Worm (Caenorhabditis elegans) whole organism, early embryonic: ENCODE measurements around the gene unc-82.

ENCODE experiments used
- B0310.2 ChIP-seq: sonication (generic microtip); optimal IDR thresholded peaks from 2 replicates; lab custom pipeline; 2016; ENCODE audit warnings: mild to moderate bottlenecking, missing genetic modification characterization, missing compliant biosample characterization
- F13C5.2 ChIP-seq: sonication (generic microtip); optimal IDR thresholded peaks from 2 replicates; lab custom pipeline; 2017; ENCODE audit warnings: mild to moderate bottlenecking, missing genetic modification characterization, inconsistent platforms, missing compliant biosample characterization
- aly-1 ChIP-seq: sonication (generic microtip); optimal IDR thresholded peaks from 2 replicates; lab custom pipeline; 2016; ENCODE audit warnings: missing genetic modification characterization, missing compliant biosample characterization
- ama-1 ChIP-seq: fragments of 150-350 bp; optimal IDR thresholded peaks from 2 replicates; lab custom pipeline; 2014
- ceh-13 ChIP-seq: fragments of 200-800 bp; sonication (Bioruptor generic); optimal IDR thresholded peaks from 2 replicates; lab custom pipeline; 2018; ENCODE audit warnings: mild to moderate bottlenecking, missing genetic modification characterization, missing compliant biosample characterization
- ceh-36 ChIP-seq: sonication (generic microtip); optimal IDR thresholded peaks from 2 replicates; lab custom pipeline; 2016; ENCODE audit warnings: missing genetic modification characterization, inconsistent platforms, missing compliant biosample characterization
- ets-7 ChIP-seq: sonication (generic microtip); optimal IDR thresholded peaks from 2 replicates; lab custom pipeline; 2016; ENCODE audit warnings: missing genotype, missing genetic modification characterization, missing compliant biosample characterization
- flt-1 ChIP-seq: fragments of 200-800 bp; sonication (Bioruptor generic); IDR thresholded peaks from 2 replicates; pipeline ENCODE4 v1.3.6; 2022; ENCODE audit warnings: missing genetic modification characterization, missing compliant biosample characterization
- hmbx-1 ChIP-seq: sonication (generic microtip); optimal IDR thresholded peaks from 2 replicates; lab custom pipeline; 2016; ENCODE audit warnings: mild to moderate bottlenecking, missing genetic modification characterization, missing compliant biosample characterization
- hmg-4 ChIP-seq: fragments of 200-800 bp; sonication (Bioruptor generic); optimal IDR thresholded peaks from 2 replicates; lab custom pipeline; 2018; ENCODE audit warnings: mild to moderate bottlenecking, missing genetic modification characterization, missing compliant biosample characterization
- hnd-1 ChIP-seq: sonication (generic microtip); optimal IDR thresholded peaks from 2 replicates; lab custom pipeline; 2016; ENCODE audit warnings: missing genetic modification characterization, missing compliant biosample characterization
- pes-1 ChIP-seq: fragments of 200-800 bp; sonication (Bioruptor generic); IDR thresholded peaks from 2 replicates; pipeline ENCODE4 v1.3.6; 2022; ENCODE audit warnings: missing genetic modification reagents, missing genetic modification characterization, missing compliant biosample characterization
- scrt-1 ChIP-seq: fragments of 200-800 bp; sonication (Bioruptor generic); IDR thresholded peaks from 2 replicates; pipeline ENCODE4 v1.3.6; 2022; ENCODE audit warnings: missing genetic modification characterization, missing compliant biosample characterization
- sea-1 ChIP-seq: fragments of 200-800 bp; sonication (Bioruptor generic); conservative IDR thresholded peaks from 2 replicates; pipeline ENCODE4 v1.3.6; 2022; ENCODE audit warnings: missing genetic modification characterization, missing compliant biosample characterization
- tbx-11 ChIP-seq: fragments of 200-800 bp; sonication (Bioruptor generic); IDR thresholded peaks from 2 replicates; pipeline ENCODE4 v1.3.6; 2022; ENCODE audit warnings: missing genetic modification characterization, missing compliant biosample characterization
- tbx-37 ChIP-seq: fragments of 200-800 bp; sonication (Bioruptor generic); conservative IDR thresholded peaks from 2 replicates; pipeline ENCODE4 v1.3.6; 2022; ENCODE audit warnings: missing genetic modification reagents, missing genetic modification characterization, missing compliant biosample characterization
- tra-4 ChIP-seq: sonication (generic microtip); optimal IDR thresholded peaks from 2 replicates; lab custom pipeline; 2017; ENCODE audit warnings: missing genetic modification characterization, missing compliant biosample characterization

unc-82 gene

DNA sequence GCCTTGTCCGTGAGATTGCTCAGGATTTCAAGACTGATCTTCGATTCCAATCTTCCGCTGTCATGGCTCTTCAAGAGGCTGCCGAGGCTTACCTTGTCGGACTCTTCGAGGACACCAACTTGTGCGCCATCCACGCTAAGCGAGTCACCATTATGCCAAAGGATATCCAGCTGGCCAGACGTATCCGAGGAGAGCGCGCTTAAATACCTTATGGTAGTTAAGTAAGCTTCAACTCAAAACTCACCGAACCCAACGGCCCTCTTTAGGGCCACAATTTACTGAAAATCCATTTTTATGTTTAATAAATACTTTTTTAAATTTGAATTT, 64.1 kb downstream of the unc-82 start:
- TF ChIP-seq hmg-4 (GFP tag; lab: Kevin White, UChicago) (no peak), tra-4 (no peak), scrt-1 (GFP tag; lab: Robert Waterston, UW) (no peak), hnd-1 (tag; lab: Kevin White, UChicago) (no peak), F13C5.2 (tag; lab: Kevin White, UChicago) (no peak), pes-1 (peak; percentile 56; the same call in 1 of the 2 replicates), ceh-13 (GFP tag; lab: Kevin White, UChicago) (no peak), B0310.2 (tag; lab: Kevin White, UChicago) (no peak), sea-1 (GFP tag; lab: Robert Waterston, UW) (no peak), tbx-37 (no peak), ets-7 (tag; lab: Kevin White, UChicago) (no peak), ama-1 (peak; percentile 93), aly-1 (tag; lab: Kevin White, UChicago) (peak; percentile 99), ceh-36 (tag; lab: Kevin White, UChicago) (no peak), flt-1 (GFP tag; lab: Robert Waterston, UW) (no peak; the same call in 1 of the 2 replicates), tbx-11 (GFP tag; lab: Robert Waterston, UW) (peak; percentile 23; the same call in 1 of the 2 replicates), hmbx-1 (tag; lab: Kevin White, UChicago) (no peak)

- TF ChIP-seq scrt-1 (GFP tag; lab: Robert Waterston, UW) = no peak
- TF ChIP-seq sea-1 (GFP tag; lab: Robert Waterston, UW) = no peak
- no peak for TF ChIP-seq hmg-4 (GFP tag; lab: Kevin White, UChicago)
- no peak for TF ChIP-seq tbx-37
- no peak for TF ChIP-seq ceh-13 (GFP tag; lab: Kevin White, UChicago)
- no peak for TF ChIP-seq flt-1 (GFP tag; lab: Robert Waterston, UW)
- no peak for TF ChIP-seq ama-1
- TF ChIP-seq hmbx-1 (tag; lab: Kevin White, UChicago) = no peak
- TF ChIP-seq pes-1 = no peak
- TF ChIP-seq hnd-1 (tag; lab: Kevin White, UChicago) = no peak
- TF ChIP-seq aly-1 (tag; lab: Kevin White, UChicago) = no peak
- TF ChIP-seq tra-4 = no peak
- no peak for TF ChIP-seq ceh-36 (tag; lab: Kevin White, UChicago)
- no peak for TF ChIP-seq F13C5.2 (tag; lab: Kevin White, UChicago)
- TF ChIP-seq tbx-11 (GFP tag; lab: Robert Waterston, UW) = no peak
- no peak for TF ChIP-seq ets-7 (tag; lab: Kevin White, UChicago)
These were observed 67.2 kb downstream of the unc-82 start, which contains the start of gene F55G1.1 for ce11 chrIV:7491464-7491863. Gene F55G1.1, plus strand, starts transcription at chrIV:7491764.
